Fruit fly (Drosophila melanogaster) whole organism, embryonic: ENCODE results near the gene Peritrophin-A.

Source experiments
- Adf1 ChIP-seq: fragments of 200-800 bp; sonication (Bioruptor generic); IDR thresholded peaks from 2 replicates; pipeline ENCODE4 v1.3.6; 2022; ENCODE audit warnings: missing biosample characterization, missing genetic modification characterization
- Aef1 ChIP-seq: fragments of 200-800 bp; sonication (Bioruptor generic); IDR thresholded peaks from 3 replicates; pipeline ENCODE4 v1.3.6; 2022; ENCODE audit warnings: missing biosample characterization, missing genetic modification characterization
- CG10147 ChIP-seq: fragments of 200-800 bp; sonication (Bioruptor generic); optimal IDR thresholded peaks from 2 replicates; lab custom pipeline; 2019; ENCODE audit warnings: missing biosample characterization, mild to moderate bottlenecking, missing genetic modification characterization, moderate library complexity
- CG10267 ChIP-seq: fragments of 200-800 bp; sonication (Bioruptor generic); optimal IDR thresholded peaks from 2 replicates; lab custom pipeline; 2018; ENCODE audit warnings: missing biosample characterization, mild to moderate bottlenecking, missing genetic modification characterization, moderate library complexity
- CG10565 ChIP-seq: fragments of 200-800 bp; sonication (Bioruptor generic); optimal IDR thresholded peaks from 3 replicates; lab custom pipeline; 2016; ENCODE audit warnings: missing biosample characterization, mild to moderate bottlenecking, missing genetic modification characterization
- CG10979 ChIP-seq: fragments of 200-800 bp; sonication (Bioruptor generic); optimal IDR thresholded peaks from 2 replicates; lab custom pipeline; 2018; ENCODE audit warnings: missing biosample characterization, mild to moderate bottlenecking, missing genetic modification characterization, moderate library complexity
- CG13894 ChIP-seq: fragments of 200-800 bp; sonication (Bioruptor generic); optimal IDR thresholded peaks from 3 replicates; lab custom pipeline; 2018; ENCODE audit warnings: missing biosample characterization, mild to moderate bottlenecking, missing genetic modification characterization, moderate library complexity
- CG1603 ChIP-seq: fragments of 200-800 bp; sonication (Bioruptor generic); optimal IDR thresholded peaks from 2 replicates; lab custom pipeline; 2019; ENCODE audit warnings: missing biosample characterization, mild to moderate bottlenecking, missing genetic modification characterization, moderate library complexity
- CG16779 ChIP-seq: fragments of 200-800 bp; sonication (Bioruptor generic); IDR thresholded peaks from 2 replicates; pipeline ENCODE4 v1.3.6; 2022; ENCODE audit warnings: missing biosample characterization, missing genetic modification characterization
- CG18619 ChIP-seq: fragments of 200-800 bp; sonication (Bioruptor generic); optimal IDR thresholded peaks from 3 replicates; lab custom pipeline; 2017; ENCODE audit warnings: missing biosample characterization, mild to moderate bottlenecking, missing genetic modification characterization
- CG2199 ChIP-seq: fragments of 200-800 bp; sonication (Bioruptor generic); IDR thresholded peaks from 3 replicates; pipeline ENCODE4 v1.3.6; 2022; ENCODE audit warnings: missing biosample characterization, missing genetic modification characterization
- CG31365 ChIP-seq: fragments of 200-800 bp; sonication (Bioruptor generic); optimal IDR thresholded peaks from 2 replicates; lab custom pipeline; 2018; ENCODE audit warnings: missing biosample characterization, mild to moderate bottlenecking, missing genetic modification characterization
- CG3163 ChIP-seq: fragments of 200-800 bp; sonication (Bioruptor generic); optimal IDR thresholded peaks from 3 replicates; lab custom pipeline; 2016; ENCODE audit warnings: missing biosample characterization, missing genetic modification characterization
- CG4617 ChIP-seq: fragments of 200-800 bp; sonication (Bioruptor generic); optimal IDR thresholded peaks from 3 replicates; lab custom pipeline; 2016; ENCODE audit warnings: missing biosample characterization, missing genetic modification characterization, borderline replicate concordance
- CG5245 ChIP-seq: fragments of 200-800 bp; sonication (Bioruptor generic); optimal IDR thresholded peaks from 3 replicates; lab custom pipeline; 2016; ENCODE audit warnings: missing biosample characterization, missing genetic modification characterization
- CG6791 ChIP-seq: fragments of 200-800 bp; sonication (Bioruptor generic); IDR thresholded peaks from 3 replicates; pipeline ENCODE4 v1.3.6; 2022; ENCODE audit warnings: missing biosample characterization, missing genetic modification characterization; ENCODE audit not compliant: partially characterized antibody
- CG7271 ChIP-seq: fragments of 200-800 bp; sonication (Bioruptor generic); optimal IDR thresholded peaks from 2 replicates; lab custom pipeline; 2018; ENCODE audit warnings: missing biosample characterization, mild to moderate bottlenecking, missing genetic modification characterization, moderate library complexity
- CG7928 ChIP-seq: fragments of 200-800 bp; sonication (Bioruptor generic); optimal IDR thresholded peaks from 2 replicates; lab custom pipeline; 2017; ENCODE audit warnings: missing biosample characterization, mild to moderate bottlenecking, missing genetic modification characterization
- CG8478 ChIP-seq: fragments of >200 bp; optimal IDR thresholded peaks from 2 replicates; lab custom pipeline; 2018
- CG8765 ChIP-seq: fragments of 200-800 bp; sonication (Bioruptor generic); IDR thresholded peaks from 2 replicates; pipeline ENCODE4 v1.3.6; 2022; ENCODE audit warnings: missing biosample characterization, missing genetic modification characterization
- CG8924 ChIP-seq: fragments of 200-800 bp; optimal IDR thresholded peaks from 3 replicates; lab custom pipeline; 2019; ENCODE audit warnings: missing biosample characterization, mild to moderate bottlenecking, missing genetic modification characterization, moderate library complexity
- CG8944 ChIP-seq: fragments of 200-800 bp; sonication (Bioruptor generic); optimal IDR thresholded peaks from 3 replicates; lab custom pipeline; 2016; ENCODE audit warnings: missing biosample characterization, missing genetic modification characterization
- Dfd ChIP-seq, 2 experiments: fragments of >200 bp; optimal IDR thresholded peaks; 2 replicates each; lab custom pipeline; 2017; ENCODE audit warnings: missing biosample characterization in 2 of 2, missing genetic modification characterization in 2 of 2
- Dip3 ChIP-seq: fragments of 200-800 bp; sonication (Bioruptor generic); optimal IDR thresholded peaks from 3 replicates; lab custom pipeline; 2016; ENCODE audit warnings: missing biosample characterization, missing genetic modification characterization
- Dref ChIP-seq: fragments of 200-800 bp; sonication (Bioruptor generic); IDR thresholded peaks from 2 replicates; pipeline ENCODE4 v1.3.6; 2022; ENCODE audit warnings: missing biosample characterization, missing genetic modification characterization
- Ets65A ChIP-seq: fragments of 200-800 bp; sonication (Bioruptor generic); peaks from one replicate; lab custom pipeline; 2016; ENCODE audit warnings: missing biosample characterization, missing genetic modification characterization
- NFAT ChIP-seq: fragments of 200-800 bp; sonication (Bioruptor generic); IDR thresholded peaks from 2 replicates; pipeline ENCODE4 v1.3.6; 2022; ENCODE audit warnings: missing biosample characterization, missing genetic modification characterization
- Neu2 ChIP-seq: fragments of 200-800 bp; sonication (Bioruptor generic); optimal IDR thresholded peaks from 3 replicates; lab custom pipeline; 2016; ENCODE audit warnings: missing biosample characterization, missing genetic modification characterization, borderline replicate concordance
- Nf-YB ChIP-seq: fragments of 200-800 bp; sonication (Bioruptor generic); optimal IDR thresholded peaks from 3 replicates; lab custom pipeline; 2019; ENCODE audit warnings: missing biosample characterization, mild to moderate bottlenecking, missing genetic modification characterization, moderate library complexity
- Six4 ChIP-seq: fragments of 200-800 bp; sonication (Bioruptor generic); optimal IDR thresholded peaks from 2 replicates; lab custom pipeline; 2016; ENCODE audit warnings: missing biosample characterization, missing genetic modification characterization
- Spps ChIP-seq: fragments of 200-800 bp; sonication (Bioruptor generic); optimal IDR thresholded peaks from 2 replicates; lab custom pipeline; 2018; ENCODE audit warnings: missing biosample characterization, mild to moderate bottlenecking, missing genetic modification characterization
- Sry-β ChIP-seq: fragments of 200-800 bp; sonication (Bioruptor generic); optimal IDR thresholded peaks from 2 replicates; lab custom pipeline; 2018; ENCODE audit warnings: missing biosample characterization, mild to moderate bottlenecking, missing genetic modification characterization, moderate library complexity
- Trl ChIP-seq, 3 experiments: fragments of >200 bp in 2 of 3; fragments of 200-800 bp in 1 of 3; sonication (Bioruptor generic) in 1 of 3; optimal IDR thresholded peaks; 2 replicates in 1 of 3; 3 replicates in 2 of 3; lab custom pipeline; 2016 to 2017; ENCODE audit warnings: missing biosample characterization in 1 of 3, missing genetic modification characterization in 1 of 3
- Vsx1 ChIP-seq: fragments of 200-800 bp; sonication (Bioruptor generic); optimal IDR thresholded peaks from 2 replicates; lab custom pipeline; 2017; ENCODE audit warnings: missing biosample characterization, mild to moderate bottlenecking, missing genetic modification characterization, missing genetic modification reagents
- ac ChIP-seq: fragments of 200-800 bp; sonication (Bioruptor generic); optimal IDR thresholded peaks from 3 replicates; lab custom pipeline; 2017; ENCODE audit warnings: missing biosample characterization, mild to moderate bottlenecking, missing genetic modification characterization
- cas ChIP-seq: fragments of 200-800 bp; sonication (Bioruptor generic); IDR thresholded peaks from 2 replicates; pipeline ENCODE4 v1.3.6; 2022; ENCODE audit warnings: missing biosample characterization, missing genetic modification characterization
- fru ChIP-seq: fragments of >200 bp; optimal IDR thresholded peaks from 2 replicates; lab custom pipeline; 2017
- ftz-f1 ChIP-seq: fragments of 200-800 bp; sonication (Bioruptor generic); optimal IDR thresholded peaks from 2 replicates; lab custom pipeline; 2016; ENCODE audit warnings: missing biosample characterization, missing genetic modification characterization
- hth ChIP-seq: fragments of >200 bp; optimal IDR thresholded peaks from 2 replicates; lab custom pipeline; 2017; ENCODE audit warnings: inconsistent platforms
- jing ChIP-seq: fragments of 200-800 bp; sonication (Bioruptor generic); optimal IDR thresholded peaks from 2 replicates; lab custom pipeline; 2018; ENCODE audit warnings: missing biosample characterization, mild to moderate bottlenecking, missing genetic modification characterization
- lov ChIP-seq, 2 experiments: fragments of 200-800 bp in 1 of 2; fragments of >200 bp in 1 of 2; sonication (Bioruptor generic) in 1 of 2; IDR thresholded peaks in 1 of 2; optimal IDR thresholded peaks in 1 of 2; 2 replicates in 1 of 2; 3 replicates in 1 of 2; pipeline versions ENCODE4 v1.3.6 to Lab custom; 2017 to 2022; ENCODE audit warnings: missing biosample characterization in 1 of 2, missing genetic modification characterization in 1 of 2
- p53 ChIP-seq: fragments of 200-800 bp; sonication (Bioruptor generic); optimal IDR thresholded peaks from 2 replicates; lab custom pipeline; 2016; ENCODE audit warnings: missing biosample characterization, missing genetic modification characterization
- pita ChIP-seq: fragments of 200-800 bp; sonication (Bioruptor generic); optimal IDR thresholded peaks from 2 replicates; lab custom pipeline; 2017; ENCODE audit warnings: missing biosample characterization, mild to moderate bottlenecking, missing genetic modification characterization
- ro ChIP-seq: fragments of 200-800 bp; sonication (Bioruptor generic); IDR thresholded peaks from 2 replicates; pipeline ENCODE4 v1.3.6; 2022; ENCODE audit warnings: missing biosample characterization, missing genetic modification characterization
- scrt ChIP-seq: fragments of 200-800 bp; sonication (Bioruptor generic); optimal IDR thresholded peaks from 2 replicates; lab custom pipeline; 2018; ENCODE audit warnings: missing biosample characterization, mild to moderate bottlenecking, missing genetic modification characterization, moderate library complexity
- sisA ChIP-seq: fragments of 200-800 bp; sonication (Bioruptor generic); IDR thresholded peaks from 2 replicates; pipeline ENCODE4 v1.3.6; 2022; ENCODE audit warnings: missing biosample characterization, missing genetic modification characterization
- sug ChIP-seq: fragments of 200-800 bp; optimal IDR thresholded peaks from 2 replicates; lab custom pipeline; 2019; ENCODE audit warnings: missing biosample characterization, mild to moderate bottlenecking, missing genetic modification characterization, moderate library complexity
- zen2 ChIP-seq: fragments of 200-800 bp; sonication (Bioruptor generic); IDR thresholded peaks from 3 replicates; pipeline ENCODE4 v1.3.6; 2022; ENCODE audit warnings: missing biosample characterization, missing genetic modification characterization; ENCODE audit not compliant: partially characterized antibody

Peritrophin-A gene

dm6 chrX:20231658-20232057 is 12.8 kb upstream of the Peritrophin-A start (continued):
- TF ChIP-seq ro (GFP tag; lab: Robert Waterston, UW) (no peak), CG5245 (GFP tag; lab: Kevin White, UChicago) (no peak), pita (GFP tag; lab: Kevin White, UChicago) (no peak), CG13894 (tag; lab: Kevin White, UChicago) (no peak), CG10267 (tag; lab: Kevin White, UChicago) (peak; percentile 6), CG10147 (no peak), CG8478 (lab: Kevin White, UChicago) (peak; percentile 64)
- TF ChIP-seq, all 482 proteins: peak for 6

dm6 chrX:20235794-20236513 is 8.5 kb upstream of the Peritrophin-A start, which contains the start of gene sw:
Gene sw (minus strand): TSS chrX:20236382.
- peak; percentile 85 for TF ChIP-seq CG4617 (GFP tag; lab: Kevin White, UChicago)
- TF ChIP-seq CG8944 = peak; percentile 54
- peak; percentile 16; the same call in 1 of the 2 replicates for TF ChIP-seq Adf1 (GFP tag; lab: Robert Waterston, UW)
- TF ChIP-seq fru (lab: Kevin White, UChicago) = no peak
- peak; percentile 46 for TF ChIP-seq CG18619 (GFP tag; lab: Kevin White, UChicago)
- TF ChIP-seq scrt = no peak
- peak; percentile 84 for TF ChIP-seq CG1603
- TF ChIP-seq ftz-f1 = no peak
- no peak for TF ChIP-seq CG2199 (GFP tag; lab: Robert Waterston, UW)
- TF ChIP-seq Ets65A (GFP tag; lab: Kevin White, UChicago) = peak; percentile 98
- no peak for TF ChIP-seq CG31365 (tag; lab: Kevin White, UChicago)
- no peak for TF ChIP-seq CG8765 (GFP tag; lab: Robert Waterston, UW)
- peak; percentile 74 for TF ChIP-seq Aef1
- TF ChIP-seq Six4 (GFP tag; lab: Kevin White, UChicago) = no peak
- no peak for TF ChIP-seq CG16779 (GFP tag; lab: Robert Waterston, UW)
- TF ChIP-seq zen2 (GFP tag; lab: Robert Waterston, UW) = peak; percentile 80
- TF ChIP-seq CG8924 (tag; lab: Kevin White, UChicago) = peak; percentile 63
- peak; percentile 77 for TF ChIP-seq NFAT (GFP tag; lab: Robert Waterston, UW)
- TF ChIP-seq Neu2 = peak; percentile 58
- no peak for TF ChIP-seq hth (lab: Kevin White, UChicago)
- peak; percentile 21 for TF ChIP-seq p53 (GFP tag; lab: Kevin White, UChicago)
- peak; percentile 70 for TF ChIP-seq sisA (GFP tag; lab: Robert Waterston, UW)
- no peak for TF ChIP-seq CG7271 (tag; lab: Kevin White, UChicago)
- TF ChIP-seq Dref (GFP tag; lab: Robert Waterston, UW) = peak; percentile 54
- TF ChIP-seq Dip3 (GFP tag; lab: Kevin White, UChicago) = peak; percentile 63
- TF ChIP-seq Spps (tag; lab: Kevin White, UChicago) = no peak
- TF ChIP-seq Trl (optimal IDR thresholded peaks at IDR 0.05; lab: Kevin White, UChicago) = no peak
- TF ChIP-seq Trl (GFP tag; optimal IDR thresholded peaks at IDR 0.05; lab: Kevin White, UChicago) = peak; percentile 26
- TF ChIP-seq jing = no peak
- TF ChIP-seq CG7928 (GFP tag; lab: Kevin White, UChicago) = peak; percentile 5
- TF ChIP-seq CG10979 = peak; percentile 46
- TF ChIP-seq Vsx1 (GFP tag; lab: Kevin White, UChicago) = no peak
- TF ChIP-seq Sry-β (GFP tag; lab: Kevin White, UChicago) = no peak
- peak; percentile 71 for TF ChIP-seq sug (tag; lab: Kevin White, UChicago)
- no peak for TF ChIP-seq ac (GFP tag; lab: Kevin White, UChicago)
- peak; percentile 87 for TF ChIP-seq CG6791 (GFP tag; lab: Robert Waterston, UW)
- TF ChIP-seq Nf-YB (GFP tag; lab: Kevin White, UChicago) = no peak
- TF ChIP-seq CG3163 (GFP tag; lab: Kevin White, UChicago) = peak; percentile 46
- peak; percentile 42 for TF ChIP-seq CG10267 (tag; lab: Kevin White, UChicago)
- TF ChIP-seq Dfd (GFP tag; optimal IDR thresholded peaks at IDR 0.05; lab: Kevin White, UChicago) = no peak
- no peak for TF ChIP-seq lov (optimal IDR thresholded peaks at IDR 0.05; lab: Kevin White, UChicago)
- no peak for TF ChIP-seq lov (GFP tag; IDR thresholded peaks at IDR 0.05; lab: Robert Waterston, UW)
- no peak for TF ChIP-seq CG10565 (GFP tag; lab: Kevin White, UChicago)
- peak; percentile 77 for TF ChIP-seq cas (GFP tag; lab: Robert Waterston, UW)
